Fruit fly (Drosophila melanogaster): ENCODE data around the gene KLHL18.
A peak's percentile ranks its signal among the peaks of the same experiment; 100 is the strongest.

The KLHL18 gene

dm6 chr3R:11992934-11993670 is 17.1 kb downstream of the KLHL18 start, which contains the start of gene mfas (continued):
- TF ChIP-seq CG14710 (tag; optimal IDR thresholded peaks at IDR 0.05): no peak
- TF ChIP-seq CG30020 (tag; optimal IDR thresholded peaks at IDR 0.05): no peak
- peak; percentile 16 for TF ChIP-seq Xrp1 (GFP tag; IDR thresholded peaks at IDR 0.05)
- TF ChIP-seq mirr (GFP tag; optimal IDR thresholded peaks at IDR 0.05): peak; percentile 29
- TF ChIP-seq pnt (GFP tag; optimal IDR thresholded peaks at IDR 0.05): no peak
- peak; percentile 23 for TF ChIP-seq caup (GFP tag; optimal IDR thresholded peaks at IDR 0.05; ENCODE audit: severe bottlenecking)
- peak; percentile 20 for TF ChIP-seq CG10431 (GFP tag; optimal IDR thresholded peaks at IDR 0.05)
- TF ChIP-seq CG13894 (tag; optimal IDR thresholded peaks at IDR 0.05): no peak
- no peak for TF ChIP-seq CG4404 (GFP tag; IDR thresholded peaks at IDR 0.05)
- TF ChIP-seq CG18599 (GFP tag; optimal IDR thresholded peaks at IDR 0.05): peak; percentile 26

DNA sequence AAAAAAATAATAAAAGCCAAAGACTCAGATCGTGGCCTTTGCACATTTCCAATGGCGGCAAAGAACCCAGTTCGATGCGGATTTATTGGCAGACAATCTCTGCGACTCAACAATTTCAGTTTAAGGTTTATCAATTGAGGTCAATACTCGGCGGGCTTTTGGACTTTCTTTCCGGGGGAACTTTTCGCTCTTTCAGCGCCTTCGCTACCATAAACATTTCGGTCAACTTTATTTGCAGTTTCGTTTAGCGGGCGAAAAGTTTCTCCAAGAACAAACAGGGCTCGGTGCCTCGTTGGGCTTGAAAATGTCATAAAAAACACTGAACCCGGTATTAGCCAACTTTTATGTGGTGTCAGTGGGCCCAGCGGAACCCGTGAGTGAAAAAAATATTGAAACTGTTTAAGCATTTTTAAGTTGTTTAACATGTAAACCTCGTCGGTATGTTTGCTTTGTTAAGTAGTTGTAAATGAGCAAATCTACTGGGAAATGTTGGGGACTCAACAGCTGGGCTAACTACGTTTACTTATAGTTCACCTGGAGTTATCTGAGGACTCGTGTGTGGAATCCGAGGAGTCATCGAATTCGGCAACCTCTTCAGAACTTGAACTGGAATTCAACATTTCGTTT is 18.6 kb downstream of the KLHL18 start:
- TF ChIP-seq rib (GFP tag; IDR thresholded peaks at IDR 0.05) (no peak), CG4730 (GFP tag; IDR thresholded peaks at IDR 0.05) (no peak), CG2116 (GFP tag; optimal IDR thresholded peaks at IDR 0.05) (no peak), hb (GFP tag; IDR thresholded peaks at IDR 0.05; ENCODE audit: partially characterized antibody) (no peak), dmrt11E (tag; optimal IDR thresholded peaks at IDR 0.05) (no peak), CG12769 (tag; optimal IDR thresholded peaks at IDR 0.05) (no peak), CG10543 (GFP tag; optimal IDR thresholded peaks at IDR 0.05) (no peak), PHDP (tag; optimal IDR thresholded peaks at IDR 0.05) (peak; percentile 5), cato (GFP tag; optimal IDR thresholded peaks at IDR 0.05; ENCODE audit: borderline replicate concordance) (no peak), CG32772 (GFP tag; IDR thresholded peaks at IDR 0.05) (no peak), Rfx (GFP tag; IDR thresholded peaks at IDR 0.05) (0 out of 2 replicates have a peak, but pooled peaks have one; percentile 20), unpg (GFP tag; optimal IDR thresholded peaks at IDR 0.05) (no peak), C15 (GFP tag; IDR thresholded peaks at IDR 0.05) (0 out of 3 replicates have a peak, but pooled peaks have one; percentile 30), gcm2 (GFP tag; optimal IDR thresholded peaks at IDR 0.05) (no peak), CG12071 (GFP tag; optimal IDR thresholded peaks at IDR 0.05) (peak; percentile 10), crp (GFP tag; optimal IDR thresholded peaks at IDR 0.05) (no peak), H2.0 (GFP tag; IDR thresholded peaks at IDR 0.05) (no peak), wor (GFP tag; IDR thresholded peaks at IDR 0.05) (no peak), CG17385 (GFP tag; optimal IDR thresholded peaks at IDR 0.05) (no peak), Med (GFP tag) (peak; percentile 45), NFAT (GFP tag; IDR thresholded peaks at IDR 0.05) (no peak), CG14667 (GFP tag; IDR thresholded peaks at IDR 0.05) (no peak), ATbp (GFP tag; optimal IDR thresholded peaks at IDR 0.05) (peak; percentile 52), Mes4 (GFP tag; optimal IDR thresholded peaks at IDR 0.05) (no peak), CG9876 (GFP tag; optimal IDR thresholded peaks at IDR 0.05) (no peak), bowl (GFP tag; IDR thresholded peaks at IDR 0.05) (no peak), CG6654 (GFP tag; optimal IDR thresholded peaks at IDR 0.05) (no peak), CG3281 (GFP tag; optimal IDR thresholded peaks at IDR 0.05) (no peak), CG8089 (GFP tag; optimal IDR thresholded peaks at IDR 0.05) (no peak), CG12299 (tag; optimal IDR thresholded peaks at IDR 0.05) (no peak), lab (GFP tag; optimal IDR thresholded peaks at IDR 0.05) (peak; percentile 5), CG4820 (GFP tag; optimal IDR thresholded peaks at IDR 0.05) (no peak), CG11398 (GFP tag; optimal IDR thresholded peaks at IDR 0.05) (no peak)
